Worm (Caenorhabditis elegans) whole organism, L1 larva: ENCODE data around the gene pkn-1.

Experiments used
- ama-1 ChIP-seq: fragments of 150-350 bp; optimal IDR thresholded peaks from 2 replicates; lab custom pipeline; 2014
- egl-27 ChIP-seq, 2 experiments: fragments of 150-350 bp in 1 of 2; sonication (generic microtip); optimal IDR thresholded peaks; 3 replicates each; lab custom pipeline; 2017 to 2018; ENCODE audit warnings: missing biosample characterization in 2 of 2, missing genetic modification characterization in 2 of 2, missing genetic modification reagents in 2 of 2
- elt-2 ChIP-seq: sonication (generic microtip); optimal IDR thresholded peaks from 2 replicates; lab custom pipeline; 2016; ENCODE audit warnings: missing genetic modification characterization, mild to moderate bottlenecking, inconsistent platforms, missing compliant biosample characterization, missing genetic modification reagents
- lin-13 ChIP-seq: fragments of 150-350 bp; optimal IDR thresholded peaks from 2 replicates; lab custom pipeline; 2014; ENCODE audit warnings: missing biosample characterization, missing genetic modification reagents, missing genetic modification characterization
- lin-15B ChIP-seq: fragments of 150-350 bp; sonication (generic microtip); optimal IDR thresholded peaks from 3 replicates; lab custom pipeline; 2014; ENCODE audit warnings: missing biosample characterization, missing genetic modification characterization
- lin-39 ChIP-seq: fragments of 150-350 bp; optimal IDR thresholded peaks from 2 replicates; lab custom pipeline; 2014; ENCODE audit warnings: missing biosample characterization, missing genetic modification reagents, missing genetic modification characterization
- nhr-12 ChIP-seq: sonication (generic microtip); optimal IDR thresholded peaks from 2 replicates; lab custom pipeline; 2017; ENCODE audit warnings: missing biosample characterization, missing genetic modification characterization
- nhr-77 ChIP-seq: fragments of 150-350 bp; optimal IDR thresholded peaks from 2 replicates; lab custom pipeline; 2014; ENCODE audit warnings: missing biosample characterization, missing genetic modification characterization
- tbx-2 ChIP-seq: sonication (generic microtip); optimal IDR thresholded peaks from 2 replicates; lab custom pipeline; 2016; ENCODE audit warnings: missing genetic modification characterization, missing compliant biosample characterization
- zag-1 ChIP-seq: fragments of 150-350 bp; optimal IDR thresholded peaks from 2 replicates; lab custom pipeline; 2014; ENCODE audit warnings: missing biosample characterization, missing genetic modification characterization
- ztf-11 ChIP-seq, 2 experiments: sonication (generic microtip); optimal IDR thresholded peaks; 2 replicates each; lab custom pipeline; 2016 to 2017; ENCODE audit warnings: missing genetic modification characterization in 2 of 2, missing biosample characterization in 1 of 2, missing compliant biosample characterization in 1 of 2

DNA sequence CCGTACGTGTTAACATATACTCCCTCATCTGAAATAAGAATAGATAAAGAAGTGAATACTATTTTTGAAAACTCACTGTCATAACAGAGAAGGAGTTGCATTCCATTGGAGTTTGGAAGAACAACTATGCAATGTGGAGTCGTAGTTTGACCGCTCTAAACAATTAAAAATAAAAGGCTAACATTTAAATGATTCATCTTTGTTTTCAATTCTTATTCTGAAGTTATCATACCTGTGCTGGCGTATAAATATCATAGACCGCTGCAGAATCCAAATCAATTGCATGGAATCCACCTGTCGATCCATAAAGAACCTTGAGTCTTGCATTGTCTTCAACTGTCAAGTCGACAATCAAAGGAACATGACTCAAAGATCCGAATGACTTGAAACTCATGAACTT lies 25.7 kb downstream of the pkn-1 start:
- TF ChIP-seq lin-13 (GFP tag; lab: Kevin White, UChicago) (no peak), nhr-77 (tag; lab: Kevin White, UChicago) (no peak), ama-1 (lab: Kevin White, UChicago) (no peak), tbx-2 (tag; lab: Kevin White, UChicago) (no peak), zag-1 (tag; lab: Kevin White, UChicago) (no peak), nhr-12 (tag; lab: Kevin White, UChicago) (no peak), lin-39 (tag; lab: Kevin White, UChicago) (no peak), egl-27 (tag; optimal IDR thresholded peaks at IDR 0.05; lab: Kevin White, UChicago) (no peak), elt-2 (no peak), ztf-11 (tag; optimal IDR thresholded peaks at IDR 0.05; lab: Kevin White, UChicago) (no peak), lin-15B (tag; lab: Kevin White, UChicago) (no peak)
